Worm (Caenorhabditis elegans): Measurements from ENCODE around the gene T03F6.4.

Gene T03F6.4

DNA sequence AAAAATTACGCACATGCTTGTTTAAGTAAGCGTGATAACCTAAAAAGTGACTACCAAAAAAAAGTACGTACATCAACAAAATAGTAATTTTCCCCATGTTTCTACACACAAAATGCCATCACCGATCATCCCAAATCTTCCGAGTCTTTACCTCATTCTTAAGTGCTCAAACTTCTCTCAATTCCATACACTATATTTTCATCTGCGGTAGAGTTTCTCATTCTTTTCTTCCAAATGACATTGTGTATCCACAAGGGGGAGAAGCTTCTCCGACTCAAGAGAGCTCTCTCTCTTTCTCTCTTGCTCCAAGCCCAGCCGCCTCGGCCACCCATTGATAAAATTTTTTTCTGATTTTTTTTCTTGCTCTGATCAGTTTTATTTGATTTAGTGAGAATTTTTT is 23.5 kb downstream of the T03F6.4 start, which contains the start of gene myo-6:
myo-6 (plus strand) TSS at position 301 of the 400 bp plus-strand sequence.
- TF ChIP-seq unc-62 (GFP tag; optimal IDR thresholded peaks at IDR 0.05), result no peak

DNA sequence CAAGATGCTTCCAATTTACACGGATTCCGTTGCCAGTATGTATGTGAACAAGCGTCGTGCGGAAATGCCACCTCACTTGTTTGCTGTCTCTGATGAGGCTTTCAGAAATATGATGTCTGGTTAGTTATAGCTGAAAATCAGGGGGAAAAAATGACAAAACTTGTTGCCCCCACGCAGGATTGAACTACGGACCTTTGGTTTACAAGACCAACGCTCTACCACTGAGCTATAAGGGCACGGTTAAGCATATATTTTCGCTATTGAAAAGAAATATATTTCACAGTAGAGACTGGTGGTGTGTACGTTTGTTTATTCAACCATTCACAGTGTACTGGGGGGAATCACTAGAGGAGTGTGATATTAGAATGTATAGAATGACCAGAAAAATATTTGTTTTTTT is 25.3 kb downstream of the T03F6.4 start:
- TF ChIP-seq unc-62 (GFP tag; optimal IDR thresholded peaks at IDR 0.05), result no peak

DNA sequence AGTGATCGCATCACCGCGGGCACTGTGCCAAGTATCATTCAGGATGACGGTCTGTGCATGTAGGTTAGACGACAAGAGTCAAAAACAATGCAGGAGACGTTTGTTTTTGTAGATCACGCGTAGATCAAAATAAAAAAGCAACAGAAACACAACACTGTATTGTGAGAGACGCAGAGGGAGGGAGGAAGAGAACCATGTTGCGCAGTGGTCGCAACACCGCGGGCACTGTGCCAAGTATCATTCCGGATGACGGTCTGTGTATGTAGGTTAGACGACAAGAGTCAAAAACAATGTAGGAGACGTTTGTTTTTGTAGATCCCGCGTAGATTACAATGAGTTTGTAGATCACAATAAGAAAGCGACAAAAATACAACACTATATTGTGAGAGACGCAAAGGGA is 33.0 kb downstream of the T03F6.4 start:
- no peak for TF ChIP-seq unc-62 (GFP tag; optimal IDR thresholded peaks at IDR 0.05)

DNA sequence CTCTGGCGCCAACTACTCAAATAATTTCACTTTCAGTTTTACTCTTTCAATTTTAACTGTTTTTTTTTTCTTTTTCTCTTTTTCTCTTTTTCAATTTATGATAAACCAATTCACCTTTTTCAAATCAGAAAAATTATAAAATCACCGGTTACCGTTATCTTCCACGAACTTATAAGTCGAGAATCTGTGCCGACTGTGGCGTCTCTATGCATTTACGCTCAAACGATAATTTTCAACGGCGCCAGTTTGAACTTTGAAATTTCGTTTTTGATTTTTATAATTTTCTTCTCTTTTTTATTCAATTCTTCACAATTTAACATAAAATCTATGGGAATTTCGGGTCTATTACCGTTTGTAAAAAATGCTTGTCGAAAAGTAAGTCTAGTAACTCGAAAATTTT is 37.5 kb downstream of the T03F6.4 start, which contains the start of gene exo-1:
exo-1 (plus strand) TSS at position 101 of the 400 bp plus-strand sequence.
- no peak for TF ChIP-seq unc-62 (GFP tag; optimal IDR thresholded peaks at IDR 0.05)

DNA sequence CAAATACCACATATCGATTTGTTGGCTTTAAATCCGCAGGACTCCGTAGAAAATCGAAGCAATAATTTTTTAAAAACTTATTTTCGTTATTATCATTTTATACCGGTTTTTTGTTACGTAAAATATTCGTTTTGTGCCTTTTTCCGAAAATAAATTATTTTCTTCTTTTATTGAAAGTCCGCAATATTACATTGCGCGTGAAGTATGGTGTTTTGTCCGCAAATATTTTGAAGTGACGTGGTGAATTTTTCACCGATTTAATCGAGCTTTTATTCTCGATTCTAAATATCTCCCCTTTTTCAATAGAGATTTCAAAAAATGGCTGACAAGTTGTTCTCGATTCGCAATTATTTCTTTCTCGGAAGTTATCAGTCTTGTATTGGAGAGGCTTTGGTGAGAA is 40.1 kb downstream of the T03F6.4 start, which contains the start of gene cope-1:
cope-1 (plus strand) TSS at position 229 of the 400 bp plus-strand sequence.
- no peak for TF ChIP-seq unc-62 (GFP tag; optimal IDR thresholded peaks at IDR 0.05)

DNA sequence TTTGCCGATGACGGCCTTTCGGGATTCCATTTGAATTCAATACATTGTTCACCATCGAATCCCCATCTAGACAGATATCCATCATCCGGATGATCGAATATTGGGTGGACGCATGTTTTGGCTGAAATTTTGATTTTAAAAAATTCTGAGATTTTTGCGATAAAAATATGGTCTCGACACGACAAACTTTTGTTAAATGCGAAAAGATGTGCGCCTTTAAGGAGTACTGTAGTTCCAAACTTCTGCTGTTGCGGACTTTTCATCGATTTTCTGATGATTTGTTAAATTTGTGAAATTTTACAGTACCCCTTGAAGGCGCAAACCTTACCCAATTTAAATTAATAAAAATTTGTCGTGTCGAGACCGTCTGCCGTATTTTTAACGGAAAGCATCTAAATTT is 41.9 kb downstream of the T03F6.4 start:
- no peak for TF ChIP-seq unc-62 (GFP tag; optimal IDR thresholded peaks at IDR 0.05)

DNA sequence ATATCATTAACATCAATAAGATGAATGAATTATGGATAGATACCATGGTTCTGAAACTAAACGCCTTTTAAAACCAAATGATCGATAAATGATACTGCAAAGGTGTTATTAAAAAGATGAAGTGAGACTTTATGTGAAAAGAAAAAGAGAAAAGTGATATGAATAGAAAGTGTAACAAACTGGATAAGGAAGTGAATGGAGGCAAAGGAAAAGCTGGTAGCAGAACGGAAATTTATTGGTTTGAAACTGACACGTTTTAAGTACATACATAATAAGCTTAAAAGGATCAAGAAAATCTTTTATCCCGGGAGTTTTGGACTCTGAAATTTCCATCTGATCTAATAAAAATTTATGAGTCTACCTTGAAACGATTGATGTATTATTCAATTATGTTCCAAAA is 43.7 kb downstream of the T03F6.4 start, which contains the start of gene bli-5:
bli-5 (minus strand) TSS at position 101 of the 400 bp plus-strand sequence.
- TF ChIP-seq unc-62 (GFP tag; optimal IDR thresholded peaks at IDR 0.05), result no peak

DNA sequence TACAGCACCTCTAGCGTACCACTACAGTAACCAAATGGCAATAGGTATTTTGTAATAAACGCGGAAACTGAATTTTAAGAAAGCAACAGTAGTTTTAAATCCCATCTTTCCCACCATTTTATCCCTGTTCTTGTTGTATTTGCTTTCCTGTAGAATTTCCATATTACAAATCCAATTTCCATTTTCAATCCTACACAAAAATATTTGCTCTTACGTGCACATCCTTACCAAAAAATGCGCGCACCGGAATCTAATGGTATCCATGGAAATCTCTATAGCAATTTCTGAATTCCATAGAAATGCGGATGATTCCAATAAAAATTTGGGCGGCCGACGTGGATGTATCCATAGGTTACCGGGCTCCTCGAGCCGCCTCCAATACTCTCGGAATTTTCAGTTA is 44.2 kb downstream of the T03F6.4 start, which contains the start of gene trf-1:
trf-1 (plus strand) TSS at position 301 of the 400 bp plus-strand sequence.
- no peak for TF ChIP-seq unc-62 (GFP tag; optimal IDR thresholded peaks at IDR 0.05)

DNA sequence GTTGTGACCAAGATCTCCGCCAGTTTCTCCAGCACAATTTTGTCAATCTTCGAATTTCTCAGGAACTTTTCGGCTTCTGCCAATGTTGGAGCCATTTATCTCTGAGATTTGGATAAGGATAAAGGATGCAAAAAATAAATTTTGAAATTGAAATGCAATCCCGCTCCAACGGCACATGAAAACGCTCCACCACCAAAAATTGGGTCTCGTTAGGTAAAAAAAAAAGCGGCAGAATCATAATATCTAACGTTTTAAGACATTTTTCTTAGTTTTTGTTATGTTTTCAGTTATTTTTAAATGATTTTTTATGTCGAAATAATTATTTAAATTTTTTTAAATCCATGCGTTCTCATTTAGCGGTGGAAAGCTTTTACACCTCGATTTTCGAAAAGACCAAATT is 48.5 kb downstream of the T03F6.4 start, which contains the start of gene F45G2.7:
F45G2.7 (minus strand) TSS at position 101 of the 400 bp plus-strand sequence.
- TF ChIP-seq unc-62 (GFP tag; optimal IDR thresholded peaks at IDR 0.05), result no peak

DNA sequence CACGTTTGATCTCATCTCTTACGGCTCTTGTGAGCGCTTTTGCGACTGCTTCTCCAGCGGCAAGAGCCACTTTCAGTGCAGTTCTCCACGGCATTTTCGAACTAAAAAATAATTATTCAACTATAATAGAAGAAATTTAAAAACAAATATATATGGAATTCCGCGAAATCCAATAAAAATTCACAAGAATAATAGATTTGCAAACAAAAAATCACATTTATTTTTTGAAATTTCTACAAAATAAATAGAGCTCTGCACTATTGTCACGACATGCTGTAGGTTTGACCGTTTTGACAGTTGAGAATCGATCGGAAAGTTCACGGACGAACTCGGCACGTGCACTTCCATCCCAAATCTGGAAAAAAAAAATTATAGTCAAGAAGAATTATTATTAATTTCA is 49.6 kb downstream of the T03F6.4 start, which contains the start of gene F45G2.8:
F45G2.8 (minus strand) TSS at position 101 of the 400 bp plus-strand sequence.
- no peak for TF ChIP-seq unc-62 (GFP tag; optimal IDR thresholded peaks at IDR 0.05)

DNA sequence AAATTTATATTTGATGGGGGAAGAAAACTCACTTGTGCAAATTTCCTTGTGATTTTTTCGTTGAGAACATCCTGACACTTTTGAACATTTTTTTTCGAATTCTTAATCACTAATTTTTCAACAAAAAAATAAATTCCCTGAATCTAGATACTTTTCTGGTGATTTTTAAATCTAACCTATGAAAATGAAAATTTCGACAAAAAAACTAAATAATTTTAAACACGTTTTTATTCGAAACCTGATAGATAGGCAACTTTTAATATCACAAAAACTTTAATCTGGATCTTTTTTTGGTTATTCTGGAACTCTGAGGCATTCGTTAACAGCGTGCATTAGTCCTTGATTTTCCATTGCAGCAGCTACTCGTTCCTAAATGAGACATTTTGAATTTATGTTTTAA is 50.9 kb downstream of the T03F6.4 start, which contains the start of gene F45G2.9:
F45G2.9 (minus strand) TSS at position 101 of the 400 bp plus-strand sequence.
- no peak for TF ChIP-seq unc-62 (GFP tag; optimal IDR thresholded peaks at IDR 0.05)

Measured in whole organism, dauer.